Fruit fly (Drosophila melanogaster) whole organism, prepupa: ENCODE data around the gene Abi.

Experiments
- Blimp-1 ChIP-seq: fragments of 200-800 bp; sonication (Bioruptor generic); optimal IDR thresholded peaks from 3 replicates; lab custom pipeline; 2017; ENCODE audit warnings: missing biosample characterization, missing genetic modification characterization, mild to moderate bottlenecking, moderate library complexity, missing genetic modification reagents
- CG10631 ChIP-seq: fragments of 200-800 bp; sonication (Bioruptor generic); optimal IDR thresholded peaks from 2 replicates; lab custom pipeline; 2016; ENCODE audit warnings: missing biosample characterization, missing genetic modification characterization
- CG10669 ChIP-seq: fragments of 200-800 bp; sonication (Bioruptor generic); optimal IDR thresholded peaks from 3 replicates; lab custom pipeline; 2018; ENCODE audit warnings: missing biosample characterization, mild to moderate bottlenecking, missing genetic modification characterization, moderate library complexity
- CG11294 ChIP-seq: fragments of 200-800 bp; sonication (Bioruptor generic); IDR thresholded peaks from 2 replicates; pipeline ENCODE4 v1.3.6; 2022; ENCODE audit warnings: missing biosample characterization, missing genetic modification characterization
- CG11762 ChIP-seq: fragments of 200-800 bp; sonication (Bioruptor generic); optimal IDR thresholded peaks from 3 replicates; lab custom pipeline; 2016; ENCODE audit warnings: missing biosample characterization, missing genetic modification characterization; ENCODE audit not compliant: insufficient read depth
- CG15336 ChIP-seq: fragments of 200-800 bp; sonication (Bioruptor generic); IDR thresholded peaks from 2 replicates; pipeline ENCODE4 v1.3.6; 2022; ENCODE audit warnings: missing biosample characterization, missing genetic modification characterization
- CG1621 ChIP-seq: fragments of 200-800 bp; sonication (Bioruptor generic); optimal IDR thresholded peaks from 3 replicates; lab custom pipeline; 2018; ENCODE audit warnings: missing biosample characterization, mild to moderate bottlenecking, missing genetic modification characterization
- CG16779 ChIP-seq: fragments of 200-800 bp; sonication (Bioruptor generic); optimal IDR thresholded peaks from 3 replicates; lab custom pipeline; 2017; ENCODE audit warnings: missing biosample characterization, mild to moderate bottlenecking, missing genetic modification characterization
- CG3032 ChIP-seq: fragments of 200-800 bp; optimal IDR thresholded peaks from 2 replicates; lab custom pipeline; 2019; ENCODE audit warnings: missing biosample characterization, mild to moderate bottlenecking, missing genetic modification characterization, moderate library complexity
- CG31627 ChIP-seq: fragments of 200-800 bp; sonication (Bioruptor generic); optimal IDR thresholded peaks from 3 replicates; lab custom pipeline; 2016; ENCODE audit warnings: missing biosample characterization, missing genetic modification characterization
- CG32006 ChIP-seq: fragments of 200-800 bp; sonication (Bioruptor generic); optimal IDR thresholded peaks from 3 replicates; lab custom pipeline; 2017; ENCODE audit warnings: missing biosample characterization, mild to moderate bottlenecking, missing genetic modification characterization
- CG34406 ChIP-seq: fragments of 200-800 bp; sonication (Bioruptor generic); optimal IDR thresholded peaks from 3 replicates; lab custom pipeline; 2016; ENCODE audit warnings: missing biosample characterization, missing genetic modification characterization
- CG3919 ChIP-seq: fragments of 200-800 bp; sonication (Bioruptor generic); optimal IDR thresholded peaks from 3 replicates; lab custom pipeline; 2016; ENCODE audit warnings: missing biosample characterization, missing genetic modification characterization
- CG6163 ChIP-seq: fragments of 200-800 bp; sonication (Bioruptor generic); IDR thresholded peaks from 3 replicates; pipeline ENCODE4 v1.3.6; 2022; ENCODE audit warnings: missing biosample characterization, missing genetic modification characterization
- CG6276 ChIP-seq: fragments of 200-800 bp; sonication (Bioruptor generic); optimal IDR thresholded peaks from 2 replicates; lab custom pipeline; 2017; ENCODE audit warnings: missing biosample characterization, mild to moderate bottlenecking, missing genetic modification characterization
- CG6792 ChIP-seq: fragments of 200-800 bp; sonication (Bioruptor generic); optimal IDR thresholded peaks from 3 replicates; lab custom pipeline; 2016; ENCODE audit warnings: missing biosample characterization, missing genetic modification characterization
- CG6808 ChIP-seq: fragments of 200-800 bp; sonication (Bioruptor generic); optimal IDR thresholded peaks from 3 replicates; lab custom pipeline; 2017; ENCODE audit warnings: missing biosample characterization, missing genetic modification characterization, mild to moderate bottlenecking, moderate library complexity, missing genetic modification reagents
- CG7368 ChIP-seq: fragments of 200-800 bp; sonication (Bioruptor generic); optimal IDR thresholded peaks from 3 replicates; lab custom pipeline; 2016; ENCODE audit warnings: missing biosample characterization, missing genetic modification characterization
- CG8119 ChIP-seq: fragments of 200-800 bp; sonication (Bioruptor generic); IDR thresholded peaks from 3 replicates; pipeline ENCODE4 v1.3.6; 2022; ENCODE audit warnings: missing biosample characterization, missing genetic modification characterization
- CG8319 ChIP-seq: fragments of 200-800 bp; sonication (Bioruptor generic); optimal IDR thresholded peaks from 3 replicates; lab custom pipeline; 2016; ENCODE audit warnings: missing biosample characterization, missing genetic modification characterization
- CG8632 ChIP-seq: fragments of 200-800 bp; sonication (Bioruptor generic); optimal IDR thresholded peaks from 3 replicates; lab custom pipeline; 2016; ENCODE audit warnings: missing biosample characterization, missing genetic modification characterization
- CG9139 ChIP-seq: fragments of 200-800 bp; sonication (Bioruptor generic); optimal IDR thresholded peaks from 3 replicates; lab custom pipeline; 2017; ENCODE audit warnings: missing biosample characterization, mild to moderate bottlenecking, missing genetic modification characterization
- Eip75B ChIP-seq: fragments of 200-800 bp; sonication (Bioruptor generic); optimal IDR thresholded peaks from 3 replicates; lab custom pipeline; 2016; ENCODE audit warnings: missing biosample characterization, missing genetic modification characterization
- Eip78C ChIP-seq: fragments of 200-800 bp; sonication (Bioruptor generic); peaks from one replicate; lab custom pipeline; 2016; ENCODE audit warnings: missing biosample characterization, missing genetic modification characterization
- Eip93F ChIP-seq: fragments of 200-800 bp; sonication (Bioruptor generic); optimal IDR thresholded peaks from 2 replicates; lab custom pipeline; 2016; ENCODE audit warnings: missing biosample characterization, mild to moderate bottlenecking, missing genetic modification characterization
- Ets21C ChIP-seq: fragments of 200-800 bp; sonication (Bioruptor generic); optimal IDR thresholded peaks from 3 replicates; lab custom pipeline; 2016; ENCODE audit warnings: missing biosample characterization, missing genetic modification characterization
- Ets96B ChIP-seq: fragments of 200-800 bp; optimal IDR thresholded peaks from 2 replicates; lab custom pipeline; 2019; ENCODE audit warnings: missing biosample characterization, mild to moderate bottlenecking, missing genetic modification characterization, moderate library complexity
- Gug ChIP-seq: fragments of 200-800 bp; sonication (Bioruptor generic); IDR thresholded peaks from 2 replicates; pipeline ENCODE4 v1.3.6; 2022; ENCODE audit warnings: missing biosample characterization, missing genetic modification characterization
- Hr38 ChIP-seq: sonication (Bioruptor generic); optimal IDR thresholded peaks from 2 replicates; lab custom pipeline; 2016; ENCODE audit warnings: missing biosample characterization, missing genetic modification characterization
- Hr39 ChIP-seq: fragments of 200-800 bp; sonication (Bioruptor generic); optimal IDR thresholded peaks from 2 replicates; lab custom pipeline; 2016; ENCODE audit warnings: missing biosample characterization, missing genetic modification characterization
- Hr4 ChIP-seq: fragments of 200-800 bp; sonication (Bioruptor generic); optimal IDR thresholded peaks from 3 replicates; lab custom pipeline; 2016; ENCODE audit warnings: missing biosample characterization, missing genetic modification characterization
- Lpt ChIP-seq: fragments of 200-800 bp; sonication (Bioruptor generic); optimal IDR thresholded peaks from 3 replicates; lab custom pipeline; 2016; ENCODE audit warnings: missing biosample characterization, missing genetic modification characterization
- Met ChIP-seq: fragments of 200-800 bp; sonication (Bioruptor generic); optimal IDR thresholded peaks from 3 replicates; lab custom pipeline; 2016; ENCODE audit warnings: missing biosample characterization, missing genetic modification characterization
- OdsH ChIP-seq: fragments of 200-800 bp; sonication (Bioruptor generic); optimal IDR thresholded peaks from 3 replicates; lab custom pipeline; 2016; ENCODE audit warnings: missing biosample characterization, missing genetic modification characterization
- Sox102F ChIP-seq: fragments of 200-800 bp; sonication (Bioruptor generic); optimal IDR thresholded peaks from 2 replicates; lab custom pipeline; 2016; ENCODE audit warnings: missing biosample characterization, mild to moderate bottlenecking, missing genetic modification characterization
- achi ChIP-seq: fragments of 200-800 bp; sonication (Bioruptor generic); optimal IDR thresholded peaks from 3 replicates; lab custom pipeline; 2016; ENCODE audit warnings: missing biosample characterization, missing genetic modification characterization
- acj6 ChIP-seq: fragments of 200-800 bp; sonication (Bioruptor generic); optimal IDR thresholded peaks from 3 replicates; lab custom pipeline; 2016; ENCODE audit warnings: missing biosample characterization, missing genetic modification characterization
- dac ChIP-seq: fragments of 200-800 bp; sonication (Bioruptor generic); optimal IDR thresholded peaks from 2 replicates; lab custom pipeline; 2017; ENCODE audit warnings: missing biosample characterization, mild to moderate bottlenecking, missing genetic modification characterization
- eg ChIP-seq: fragments of 200-800 bp; sonication (Bioruptor generic); IDR thresholded peaks from 3 replicates; pipeline ENCODE4 v1.3.6; 2022; ENCODE audit warnings: missing biosample characterization, missing genetic modification characterization
- fd59A ChIP-seq: fragments of 200-800 bp; sonication (Bioruptor generic); optimal IDR thresholded peaks from 2 replicates; lab custom pipeline; 2017; ENCODE audit warnings: missing biosample characterization, mild to moderate bottlenecking, missing genetic modification characterization, missing genetic modification reagents
- fkh ChIP-seq: fragments of 200-800 bp; sonication (Bioruptor generic); optimal IDR thresholded peaks from 3 replicates; lab custom pipeline; 2017; ENCODE audit warnings: missing biosample characterization, mild to moderate bottlenecking, missing genetic modification characterization, moderate library complexity
- net ChIP-seq: fragments of 200-800 bp; sonication (Bioruptor generic); optimal IDR thresholded peaks from 3 replicates; lab custom pipeline; 2016; ENCODE audit warnings: missing biosample characterization, missing genetic modification characterization
- pdm3 ChIP-seq: fragments of 200-800 bp; sonication (Bioruptor generic); optimal IDR thresholded peaks from 3 replicates; lab custom pipeline; 2016; ENCODE audit warnings: missing biosample characterization, missing genetic modification characterization
- salr ChIP-seq, 2 experiments: fragments of 200-800 bp; sonication (Bioruptor generic); optimal IDR thresholded peaks; 3 replicates each; lab custom pipeline; 2016 to 2018; ENCODE audit warnings: missing biosample characterization in 2 of 2, missing genetic modification characterization in 2 of 2, mild to moderate bottlenecking in 1 of 2
- spab ChIP-seq: fragments of 200-800 bp; sonication (Bioruptor generic); optimal IDR thresholded peaks from 2 replicates; lab custom pipeline; 2017; ENCODE audit warnings: missing biosample characterization, mild to moderate bottlenecking, missing genetic modification characterization, missing genetic modification reagents
- ss ChIP-seq, 2 experiments: fragments of 200-800 bp; sonication (Bioruptor generic); optimal IDR thresholded peaks; 2 replicates in 1 of 2; 3 replicates in 1 of 2; lab custom pipeline; 2017 to 2018; ENCODE audit warnings: mild to moderate bottlenecking in 2 of 2, missing biosample characterization in 2 of 2, missing genetic modification characterization in 2 of 2, moderate library complexity in 1 of 2
- topi ChIP-seq: fragments of 200-800 bp; sonication (Bioruptor generic); optimal IDR thresholded peaks from 3 replicates; lab custom pipeline; 2016; ENCODE audit warnings: missing biosample characterization, missing genetic modification characterization
- vri ChIP-seq: fragments of 200-800 bp; sonication (Bioruptor generic); optimal IDR thresholded peaks from 3 replicates; lab custom pipeline; 2016; ENCODE audit warnings: missing biosample characterization, mild to moderate bottlenecking, missing genetic modification characterization

Gene Abi

DNA sequence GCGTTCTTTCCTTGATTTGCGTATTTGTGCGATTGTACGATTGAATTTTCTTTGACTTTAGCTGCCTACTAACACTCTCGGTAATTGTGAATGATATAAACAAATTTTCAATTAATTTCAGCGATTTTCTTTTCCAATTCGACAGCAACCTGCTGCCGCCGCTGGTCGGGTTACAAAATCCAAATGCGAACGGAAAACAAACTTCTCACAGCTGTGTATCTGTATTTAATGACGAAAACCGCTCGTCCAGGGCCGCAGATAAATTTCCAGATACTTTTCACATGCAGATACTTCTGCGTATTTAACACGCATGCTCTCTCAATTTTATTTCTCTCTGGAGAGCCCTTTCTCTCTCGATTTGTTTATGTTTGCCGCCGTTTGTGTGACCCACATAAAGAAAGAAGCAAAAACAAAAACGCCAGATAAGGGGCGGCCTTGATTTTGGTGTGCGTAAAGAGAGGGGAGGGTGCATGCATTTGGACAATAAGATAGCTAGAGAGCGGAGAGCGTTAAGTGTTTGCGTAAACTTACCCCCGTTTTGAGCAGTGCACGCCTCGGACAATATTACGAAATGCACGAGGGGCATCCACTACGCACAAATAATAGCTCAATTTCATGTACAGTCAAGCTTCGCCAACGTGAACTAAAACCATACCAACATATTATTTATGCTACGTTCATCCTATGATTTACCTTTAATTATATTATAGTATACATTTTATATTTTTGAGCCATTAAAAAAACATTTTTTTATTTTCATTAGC is 13.9 kb downstream of the Abi start, which contains the start of gene CG12402:
TSS of gene CG12402 (minus strand) at position 164 of the 764 bp plus-strand sequence.
- TF ChIP-seq fkh (GFP tag; lab: Kevin White, UChicago) (peak; percentile 94), CG16779 (peak; percentile 11), achi (GFP tag; lab: Kevin White, UChicago) (peak; percentile 34), net (peak; percentile 45), Hr39 (GFP tag; lab: Kevin White, UChicago) (peak; percentile 58), eg (GFP tag; lab: Robert Waterston, UW) (peak; percentile 69), CG8119 (GFP tag; lab: Robert Waterston, UW) (peak; percentile 53), acj6 (GFP tag; lab: Kevin White, UChicago) (peak; percentile 19), CG10669 (GFP tag; lab: Kevin White, UChicago) (peak; percentile 35), CG15336 (GFP tag; lab: Robert Waterston, UW) (peak; percentile 60; the same call in 1 of the 2 replicates), fd59A (GFP tag; lab: Kevin White, UChicago) (peak; percentile 18), CG3032 (no peak), spab (GFP tag; lab: Kevin White, UChicago) (peak; percentile 24), CG3919 (GFP tag; lab: Kevin White, UChicago) (peak; percentile 60), Eip93F (GFP tag; lab: Kevin White, UChicago) (no peak), CG1621 (no peak), Eip78C (GFP tag; lab: Kevin White, UChicago) (peak; percentile 88), Met (GFP tag; lab: Kevin White, UChicago) (no peak), Hr4 (peak; percentile 14), salr (GFP tag; optimal IDR thresholded peaks at IDR 0.05; lab: Kevin White, UChicago) (no peak), CG31627 (no peak), pdm3 (GFP tag; lab: Kevin White, UChicago) (peak; percentile 49), CG6808 (GFP tag; lab: Kevin White, UChicago) (peak; percentile 30), dac (GFP tag; lab: Kevin White, UChicago) (peak; percentile 35), Lpt (peak; percentile 14), CG6276 (peak; percentile 43), Gug (GFP tag; lab: Robert Waterston, UW) (peak; percentile 50), topi (no peak), CG10631 (peak; percentile 37), CG34406 (GFP tag; lab: Kevin White, UChicago) (peak; percentile 17), CG8319 (GFP tag; lab: Kevin White, UChicago) (no peak), Ets21C (GFP tag; lab: Kevin White, UChicago) (no peak), Eip75B (GFP tag; lab: Kevin White, UChicago) (peak; percentile 85), CG7368 (GFP tag; lab: Kevin White, UChicago) (peak; percentile 23), CG11294 (GFP tag; lab: Robert Waterston, UW) (peak; percentile 51), OdsH (GFP tag; lab: Kevin White, UChicago) (peak; percentile 6), CG11762 (GFP tag; lab: Kevin White, UChicago) (no peak), CG6163 (peak; percentile 57; the same call in 1 of the 3 replicates), CG6792 (peak; percentile 49), Hr38 (no peak), ss (GFP tag; optimal IDR thresholded peaks at IDR 0.05; lab: Kevin White, UChicago) (peak in 1 of 2 experiments; percentile 35), Ets96B (tag; lab: Kevin White, UChicago) (peak; percentile 6), CG8632 (GFP tag; lab: Kevin White, UChicago) (peak; percentile 38), Blimp-1 (no peak), vri (GFP tag; lab: Kevin White, UChicago) (peak; percentile 64), CG9139 (GFP tag; lab: Kevin White, UChicago) (no peak), CG32006 (GFP tag; lab: Kevin White, UChicago) (peak; percentile 35), Sox102F (GFP tag; lab: Kevin White, UChicago) (peak; percentile 26)
